Worm (Caenorhabditis elegans): ENCODE measurements around the gene C16C8.8.

DNA sequence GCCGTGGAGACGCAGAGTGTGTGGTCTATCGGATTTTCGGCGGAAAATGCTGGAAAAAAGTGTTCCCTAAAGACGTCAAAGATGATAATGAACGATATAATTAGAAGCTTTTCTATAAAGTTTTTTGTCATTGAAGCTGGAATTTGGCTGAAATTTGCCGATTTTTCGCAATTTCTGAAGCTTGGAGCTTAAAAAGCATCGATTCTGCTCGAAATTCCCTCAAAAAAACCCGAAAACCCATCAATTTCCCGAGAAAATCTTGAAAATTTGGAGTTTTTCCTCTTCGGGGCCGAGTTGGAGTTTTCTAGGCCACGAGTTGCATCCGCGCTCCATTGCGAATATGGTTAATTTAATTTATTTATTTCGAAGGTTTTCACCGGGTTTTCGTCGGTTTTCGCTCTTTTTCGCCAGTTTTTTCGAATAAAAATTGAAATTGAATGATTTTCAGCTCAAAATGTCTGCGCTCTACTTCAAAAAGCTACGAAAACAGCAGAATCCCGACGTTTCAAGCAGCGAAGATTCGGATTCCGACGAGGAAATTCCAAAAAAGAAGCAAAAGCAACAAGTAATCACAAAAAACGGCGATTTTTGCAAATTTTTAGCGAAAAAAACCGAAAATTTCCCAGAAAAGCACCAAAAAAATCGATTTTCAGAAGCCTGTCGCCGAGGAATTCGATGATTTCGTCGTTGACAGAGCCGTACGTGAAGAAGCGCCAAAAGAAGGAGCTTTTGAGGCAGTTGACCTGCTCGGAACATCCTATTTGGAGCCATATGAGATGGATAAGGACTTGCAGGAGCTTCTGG, 41.2 kb upstream of the C16C8.8 start, which contains the start of the genes col-71 and Y49F6B.2:
- TF ChIP-seq nhr-28 (tag; optimal IDR thresholded peaks at IDR 0.05) (no peak), sem-2 (GFP tag; optimal IDR thresholded peaks at IDR 0.05) (no peak), mab-5 (tag; optimal IDR thresholded peaks at IDR 0.05) (peak; percentile 65), snpc-4 (tag; optimal IDR thresholded peaks at IDR 0.05) (no peak), ceh-43 (GFP tag; optimal IDR thresholded peaks at IDR 0.05) (peak; percentile 5), elt-1 (tag; optimal IDR thresholded peaks at IDR 0.05; ENCODE audit: borderline replicate concordance, insufficient read depth) (no peak), M03D4.4 (tag; optimal IDR thresholded peaks at IDR 0.05) (no peak), elt-3 (tag; optimal IDR thresholded peaks at IDR 0.05) (no peak), pha-4 (tag; optimal IDR thresholded peaks at IDR 0.05) (peak; percentile 46)
